Worm (Caenorhabditis elegans) whole organism, young adult: Measurements from ENCODE around the gene gphr-2.

Experiments used
- F57C9.4 ChIP-seq: sonication (generic microtip); optimal IDR thresholded peaks from 2 replicates; lab custom pipeline; 2017; ENCODE audit warnings: mild to moderate bottlenecking, missing genetic modification characterization, missing compliant biosample characterization
- cebp-1 ChIP-seq, 2 experiments: fragments of 200-800 bp in 1 of 2; sonication (Bioruptor generic) in 1 of 2; sonication (generic microtip) in 1 of 2; IDR thresholded peaks in 1 of 2; optimal IDR thresholded peaks in 1 of 2; 2 replicates each; pipeline versions ENCODE4 v1.3.6 to Lab custom; 2017 to 2022; ENCODE audit warnings: missing compliant biosample characterization in 2 of 2, missing genetic modification characterization in 2 of 2, mild to moderate bottlenecking in 1 of 2, missing genetic modification reagents in 1 of 2, moderate library complexity in 1 of 2
- efl-1 ChIP-seq: fragments of 150-350 bp; optimal IDR thresholded peaks from 2 replicates; lab custom pipeline; 2014; ENCODE audit warnings: missing biosample characterization, missing genetic modification reagents, missing genetic modification characterization
- hsf-1 ChIP-seq: fragments of 200-800 bp; sonication (Bioruptor generic); IDR thresholded peaks from 2 replicates; pipeline ENCODE4 v1.3.6; 2022; ENCODE audit warnings: missing genetic modification reagents, missing genetic modification characterization, missing compliant biosample characterization
- pbrm-1 ChIP-seq: fragments of 200-800 bp; sonication (Bioruptor generic); IDR thresholded peaks from 2 replicates; pipeline ENCODE4 v1.3.6; 2022; ENCODE audit warnings: missing genetic modification reagents, missing genetic modification characterization, missing compliant biosample characterization
- pha-4 ChIP-seq: fragments of 150-350 bp; sonication (generic microtip); optimal IDR thresholded peaks from 2 replicates; lab custom pipeline; 2014; ENCODE audit warnings: missing biosample characterization, missing genetic modification reagents, missing genetic modification characterization
- sea-2 ChIP-seq: fragments of 200-800 bp; sonication (Bioruptor generic); IDR thresholded peaks from 2 replicates; pipeline ENCODE4 v1.3.6; 2022; ENCODE audit warnings: missing genetic modification characterization, missing compliant biosample characterization
- unc-62 ChIP-seq: fragments of 150-350 bp; optimal IDR thresholded peaks from 2 replicates; lab custom pipeline; 2014; ENCODE audit warnings: missing biosample characterization, missing genetic modification reagents, missing genetic modification characterization

DNA sequence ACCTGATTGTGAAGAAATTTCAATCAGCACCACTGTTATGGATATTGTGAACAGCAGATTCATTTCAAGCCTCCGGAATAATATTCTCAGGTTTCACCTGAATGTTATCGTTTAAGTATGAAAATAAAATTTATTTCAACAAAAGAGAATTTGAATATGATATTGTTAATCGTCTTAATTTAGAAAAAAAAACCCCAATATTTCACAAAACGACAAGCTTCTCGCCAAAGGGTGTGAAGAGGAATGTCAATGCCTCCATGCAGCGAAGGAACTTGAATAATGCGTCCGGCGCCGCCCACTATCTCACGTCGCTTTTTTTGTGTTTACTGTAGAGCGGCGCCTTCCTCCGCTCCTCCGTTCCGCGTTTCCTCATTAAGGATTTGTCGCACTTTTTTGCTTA lies 4.5 kb downstream of the gphr-2 start, which contains the start of gene C11H1.5:
- TF ChIP-seq cebp-1 (GFP tag; IDR thresholded peaks at IDR 0.05; lab: Robert Waterston, UW) = no peak
- no peak for TF ChIP-seq cebp-1 (tag; optimal IDR thresholded peaks at IDR 0.05; lab: Kevin White, UChicago)
- TF ChIP-seq hsf-1 = no peak
- no peak for TF ChIP-seq efl-1
- no peak for TF ChIP-seq F57C9.4
- no peak for TF ChIP-seq pha-4 (tag; lab: Kevin White, UChicago)
- TF ChIP-seq unc-62 (GFP tag; lab: Kevin White, UChicago) = no peak
- no peak for TF ChIP-seq sea-2 (GFP tag; lab: Robert Waterston, UW)
- TF ChIP-seq pbrm-1 (GFP tag; lab: Robert Waterston, UW) = no peak
